Worm (Caenorhabditis elegans): Measurements from ENCODE around the gene T03E6.8.

Gene T03E6.8

DNA sequence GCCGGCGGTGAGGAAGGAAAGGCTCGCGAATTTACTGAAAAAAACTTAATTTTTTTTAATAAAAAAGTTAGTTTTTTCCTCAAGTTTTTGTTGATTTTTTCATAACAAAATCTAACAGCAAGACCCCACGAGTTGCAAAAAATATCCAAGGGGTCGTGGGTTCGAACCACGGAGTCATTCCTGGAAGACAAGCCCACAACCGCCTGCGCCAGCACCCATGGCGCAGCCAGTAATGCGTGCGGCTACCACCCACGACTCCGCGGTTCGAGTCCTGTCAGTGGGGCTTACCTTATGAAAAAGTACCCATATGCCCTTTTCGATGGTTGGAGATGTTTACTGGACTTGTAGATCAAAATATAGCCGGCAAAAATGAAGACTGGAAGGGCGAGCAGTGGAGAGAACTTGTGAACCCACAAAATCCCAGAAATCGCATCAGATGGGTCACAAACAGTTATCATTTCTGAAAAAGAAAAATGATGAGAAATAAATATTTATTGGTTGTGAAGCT is 19.8 kb upstream of the T03E6.8 start, which contains the start of gene Y70C5A.2:
Gene Y70C5A.2 (minus strand): TSS at position 458 of the 508 bp plus-strand sequence.
- no peak for TF ChIP-seq W03F9.2 (tag; optimal IDR thresholded peaks at IDR 0.05)
- TF ChIP-seq him-1 (tag; optimal IDR thresholded peaks at IDR 0.05) = no peak
- TF ChIP-seq dao-5 (tag; optimal IDR thresholded peaks at IDR 0.05) = no peak

DNA sequence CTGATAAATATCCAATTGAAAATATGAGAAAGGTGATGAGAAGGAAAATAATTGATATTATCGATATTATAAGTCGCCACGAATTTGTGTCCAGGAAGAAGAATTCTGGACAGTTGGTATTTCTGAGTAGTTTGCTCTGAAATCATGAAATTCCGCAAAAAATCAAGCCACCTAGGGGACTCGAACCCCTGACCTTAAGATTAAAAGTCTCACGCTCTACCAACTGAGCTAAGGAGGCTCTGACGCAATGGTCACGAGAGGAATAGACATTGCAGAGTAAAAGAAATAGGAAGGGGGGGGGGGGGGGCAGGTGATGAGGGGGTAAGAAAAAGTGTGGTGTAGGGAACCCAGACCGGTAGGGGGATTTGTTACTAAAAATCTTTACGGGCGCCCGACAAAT is 18.9 kb upstream of the T03E6.8 start:
- TF ChIP-seq dao-5 (tag; optimal IDR thresholded peaks at IDR 0.05) = no peak
- TF ChIP-seq him-1 (tag; optimal IDR thresholded peaks at IDR 0.05) = no peak
- no peak for TF ChIP-seq W03F9.2 (tag; optimal IDR thresholded peaks at IDR 0.05)

DNA sequence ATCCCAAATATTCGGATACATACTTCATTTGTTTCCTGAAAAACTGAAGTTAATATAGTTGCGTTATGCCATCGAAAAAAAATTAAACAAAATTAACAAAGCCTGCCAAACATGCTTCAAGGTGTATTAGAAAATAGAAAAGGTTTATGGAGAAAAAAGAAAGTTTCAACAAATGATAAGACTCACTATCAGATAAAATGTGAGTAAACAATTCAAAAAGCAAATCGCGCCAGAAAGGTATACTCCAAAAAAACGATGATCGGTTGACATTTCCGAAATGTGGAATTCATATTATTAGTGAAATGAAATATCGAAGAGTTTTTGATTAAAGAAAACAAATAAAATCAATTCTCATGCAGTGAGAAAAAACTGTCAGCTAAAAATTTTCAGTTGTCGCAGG is 17.9 kb upstream of the T03E6.8 start, which contains the start of gene Y70C5A.3:
Gene Y70C5A.3 (minus strand): TSS at position 50 of the 400 bp plus-strand sequence.
- TF ChIP-seq dao-5 (tag; optimal IDR thresholded peaks at IDR 0.05) = no peak
- TF ChIP-seq W03F9.2 (tag; optimal IDR thresholded peaks at IDR 0.05) = no peak
- TF ChIP-seq him-1 (tag; optimal IDR thresholded peaks at IDR 0.05) = no peak

DNA sequence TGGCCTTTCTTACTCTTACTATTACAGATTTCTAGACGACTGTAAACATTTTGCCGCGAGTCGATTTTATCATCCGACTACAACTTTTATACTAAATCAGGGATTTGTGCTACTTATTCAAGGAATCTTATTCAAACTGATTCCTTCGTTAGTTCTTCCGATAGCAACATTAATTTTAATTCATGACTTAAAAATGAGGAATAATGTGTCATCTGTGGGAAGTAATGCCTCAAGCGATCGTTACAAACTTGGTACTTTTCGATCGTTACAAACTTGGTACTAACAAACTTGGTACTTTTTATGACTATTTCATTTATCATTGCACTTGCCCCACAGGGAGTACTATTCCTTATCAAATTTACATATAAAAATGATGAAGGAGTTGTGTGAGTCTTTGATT is 14.5 kb upstream of the T03E6.8 start, which contains the start of gene Y70C5A.4:
Gene Y70C5A.4 (plus strand): TSS at position 301 of the 400 bp plus-strand sequence.
- TF ChIP-seq W03F9.2 (tag; optimal IDR thresholded peaks at IDR 0.05) (no peak), dao-5 (tag; optimal IDR thresholded peaks at IDR 0.05) (no peak), him-1 (tag; optimal IDR thresholded peaks at IDR 0.05) (no peak)

DNA sequence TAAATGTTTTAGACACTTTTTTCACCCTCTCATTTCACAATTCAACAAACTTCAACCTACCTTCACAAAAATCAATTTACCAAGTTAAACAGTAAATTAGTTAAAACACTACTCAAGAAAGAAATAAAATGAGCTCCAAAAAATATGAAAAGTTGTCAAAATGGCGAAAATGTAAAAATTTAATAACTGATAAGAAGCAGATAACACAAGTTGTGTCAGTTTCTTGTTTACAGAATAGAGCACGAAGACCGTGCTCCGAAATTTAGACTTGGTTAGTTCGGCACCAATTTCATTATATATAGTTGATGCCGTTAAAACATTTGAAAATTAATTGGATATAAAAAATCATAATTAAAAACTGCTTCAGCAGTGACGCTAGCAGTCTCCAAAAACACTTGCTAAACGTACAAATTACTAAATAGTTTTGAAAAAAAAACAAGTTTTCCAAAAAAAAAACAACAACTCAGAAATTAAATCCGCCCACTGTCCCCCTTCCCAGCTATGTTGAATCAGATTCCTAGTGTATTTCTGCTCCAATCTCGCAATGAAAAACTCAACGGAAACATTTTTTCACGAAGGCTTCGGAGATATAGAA is 7.9 kb upstream of the T03E6.8 start, which contains the start of gene srw-54:
Gene srw-54 (plus strand): TSS at position 545 of the 595 bp plus-strand sequence.
- TF ChIP-seq dao-5 (tag; optimal IDR thresholded peaks at IDR 0.05) = no peak
- no peak for TF ChIP-seq W03F9.2 (tag; optimal IDR thresholded peaks at IDR 0.05)
- no peak for TF ChIP-seq him-1 (tag; optimal IDR thresholded peaks at IDR 0.05)

DNA sequence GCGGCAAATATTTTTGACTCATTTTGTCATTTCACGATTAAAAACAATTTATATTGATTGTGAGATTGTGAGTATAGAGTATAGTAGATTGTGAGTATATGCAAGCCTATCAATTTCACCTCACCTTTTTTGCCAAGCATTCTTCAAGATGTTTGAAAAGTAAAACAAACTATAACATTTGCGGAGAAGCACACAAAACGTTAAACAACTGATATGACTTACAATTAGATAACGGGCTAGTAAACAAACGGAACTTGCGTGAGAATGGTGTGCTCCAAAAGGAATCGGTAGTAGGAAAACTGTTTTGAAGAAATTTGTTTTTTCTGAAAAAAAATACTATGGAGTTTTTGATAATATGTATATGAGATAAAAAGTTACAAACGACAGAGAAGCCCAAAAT is 7.1 kb upstream of the T03E6.8 start:
- TF ChIP-seq W03F9.2 (tag; optimal IDR thresholded peaks at IDR 0.05) = no peak
- no peak for TF ChIP-seq dao-5 (tag; optimal IDR thresholded peaks at IDR 0.05)
- TF ChIP-seq him-1 (tag; optimal IDR thresholded peaks at IDR 0.05) = no peak

DNA sequence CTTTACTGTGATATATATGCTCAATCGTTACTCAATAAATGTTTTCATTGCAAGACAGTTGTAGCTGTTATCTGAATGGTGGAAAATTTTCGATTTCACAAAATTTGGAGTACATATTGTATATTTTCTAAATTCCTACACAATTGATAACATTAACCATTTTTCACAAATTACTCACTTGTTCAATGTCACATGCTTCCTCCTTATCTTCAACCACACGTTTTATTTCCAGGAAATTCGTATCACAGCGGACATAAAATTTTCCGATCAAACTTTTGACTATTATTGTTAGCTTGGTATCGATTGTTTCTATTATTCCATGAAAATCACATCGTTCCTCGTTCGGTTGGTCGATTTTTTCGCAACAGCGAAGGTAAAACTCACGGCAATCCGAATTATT is 5.5 kb upstream of the T03E6.8 start:
- TF ChIP-seq dao-5 (tag; optimal IDR thresholded peaks at IDR 0.05) (no peak), him-1 (tag; optimal IDR thresholded peaks at IDR 0.05) (no peak), W03F9.2 (tag; optimal IDR thresholded peaks at IDR 0.05) (no peak)

DNA sequence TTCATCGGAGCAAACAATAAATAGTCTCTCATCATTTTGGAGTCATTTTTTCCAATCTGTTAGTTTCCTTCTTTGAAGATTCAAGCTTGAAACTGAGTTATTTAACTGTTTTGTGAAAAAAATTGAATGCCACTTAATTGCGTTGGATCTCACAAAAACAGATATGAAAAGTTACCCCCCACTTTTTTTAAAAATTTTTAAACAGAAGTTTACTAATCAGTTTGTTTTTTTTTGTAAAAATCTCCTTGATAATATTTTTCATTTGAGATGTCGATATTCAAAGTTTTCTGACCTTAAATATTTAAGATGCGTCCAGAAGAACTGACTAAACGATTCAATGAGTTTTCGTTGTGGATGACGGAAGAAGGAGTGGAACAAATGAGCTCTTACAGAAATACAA is 3.3 kb upstream of the T03E6.8 start, which contains the start of gene Y32B12C.1:
Gene Y32B12C.1 (plus strand): TSS at position 301 of the 400 bp plus-strand sequence.
- TF ChIP-seq him-1 (tag; optimal IDR thresholded peaks at IDR 0.05) (no peak), dao-5 (tag; optimal IDR thresholded peaks at IDR 0.05) (no peak), W03F9.2 (tag; optimal IDR thresholded peaks at IDR 0.05) (no peak)

DNA sequence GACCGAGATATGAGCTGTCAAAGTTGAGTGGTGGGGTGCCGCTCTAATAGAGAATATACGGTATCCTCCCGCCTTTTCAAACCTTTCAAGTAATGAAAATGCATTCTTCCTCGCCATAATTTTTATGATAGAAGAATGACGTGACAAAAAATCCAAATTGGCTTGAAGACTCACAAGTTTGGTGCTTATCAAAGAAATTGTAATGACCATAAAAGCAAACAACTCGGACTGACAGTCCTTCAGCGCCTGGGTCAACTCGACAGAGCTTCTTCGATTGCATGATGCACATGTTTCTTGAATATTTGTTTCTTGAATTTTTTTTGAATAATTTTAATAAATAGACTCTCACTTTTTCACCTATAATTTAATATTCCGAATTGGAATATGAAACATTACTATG is 2.5 kb upstream of the T03E6.8 start:
- TF ChIP-seq W03F9.2 (tag; optimal IDR thresholded peaks at IDR 0.05) (no peak), dao-5 (tag; optimal IDR thresholded peaks at IDR 0.05) (no peak), him-1 (tag; optimal IDR thresholded peaks at IDR 0.05) (no peak)

DNA sequence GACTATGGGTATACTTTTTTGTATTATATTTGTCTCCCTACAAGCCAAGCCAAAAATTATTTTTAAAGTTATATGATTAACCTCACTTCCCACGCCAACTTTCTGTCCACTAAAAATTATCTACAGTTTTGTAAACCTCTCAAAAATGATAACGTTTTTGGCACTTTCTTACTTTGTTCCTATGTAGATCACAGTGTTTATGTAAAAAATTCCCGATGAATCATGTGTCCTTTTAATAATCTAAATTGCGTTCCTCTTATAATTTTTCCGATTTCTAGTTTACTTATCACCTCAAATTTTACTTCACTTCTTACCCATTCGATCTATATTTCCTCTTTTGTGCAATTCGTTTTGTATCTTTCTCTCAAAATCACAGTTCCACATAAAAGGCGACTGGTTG is 1.3 kb upstream of the T03E6.8 start:
- TF ChIP-seq him-1 (tag; optimal IDR thresholded peaks at IDR 0.05) (no peak), W03F9.2 (tag; optimal IDR thresholded peaks at IDR 0.05) (no peak), dao-5 (tag; optimal IDR thresholded peaks at IDR 0.05) (no peak)

DNA sequence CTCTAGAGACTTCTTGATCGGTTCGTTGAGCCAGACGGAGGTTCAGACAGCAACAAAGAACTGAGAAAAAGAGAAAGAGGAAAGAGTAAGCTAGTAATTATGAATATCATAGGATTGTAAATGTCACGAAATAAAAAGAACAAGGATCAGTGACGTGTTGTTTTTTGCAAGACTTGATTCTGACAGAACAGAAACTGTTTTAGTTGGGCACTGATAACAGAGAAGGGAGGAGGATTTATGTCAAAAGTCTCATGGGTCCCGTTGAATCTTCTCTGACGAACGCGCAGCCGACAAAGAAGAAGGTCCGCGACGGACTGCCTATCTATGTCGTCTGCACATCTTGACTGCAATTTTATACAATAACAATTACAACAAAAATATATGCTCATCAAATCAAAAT is 2.4 kb downstream of the T03E6.8 start, which contains the start of gene T03E6.9:
Gene T03E6.9 (minus strand): TSS at position 101 of the 400 bp plus-strand sequence.
- TF ChIP-seq dao-5 (tag; optimal IDR thresholded peaks at IDR 0.05) = no peak

DNA sequence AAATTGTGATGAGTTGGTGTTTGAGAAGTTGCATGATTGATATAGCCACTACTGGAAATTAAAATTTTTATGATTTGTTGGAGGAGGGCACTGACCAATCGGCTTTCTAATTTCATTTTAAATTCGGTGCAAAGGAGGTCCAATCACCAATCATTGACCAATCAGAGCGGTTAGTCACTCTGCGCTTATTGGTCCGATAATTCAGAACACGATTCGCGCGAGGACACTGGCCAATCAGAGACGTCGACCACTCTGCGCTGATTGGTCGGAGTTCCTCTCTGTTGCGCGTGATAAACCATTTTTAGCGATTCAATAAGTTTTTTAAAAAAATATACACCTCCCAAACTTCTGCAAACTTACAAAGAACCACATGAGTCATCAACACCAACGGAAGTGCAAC is 3.2 kb downstream of the T03E6.8 start:
- TF ChIP-seq W03F9.2 (tag; optimal IDR thresholded peaks at IDR 0.05) (no peak), dao-5 (tag; optimal IDR thresholded peaks at IDR 0.05) (no peak), him-1 (tag; optimal IDR thresholded peaks at IDR 0.05) (no peak)

DNA sequence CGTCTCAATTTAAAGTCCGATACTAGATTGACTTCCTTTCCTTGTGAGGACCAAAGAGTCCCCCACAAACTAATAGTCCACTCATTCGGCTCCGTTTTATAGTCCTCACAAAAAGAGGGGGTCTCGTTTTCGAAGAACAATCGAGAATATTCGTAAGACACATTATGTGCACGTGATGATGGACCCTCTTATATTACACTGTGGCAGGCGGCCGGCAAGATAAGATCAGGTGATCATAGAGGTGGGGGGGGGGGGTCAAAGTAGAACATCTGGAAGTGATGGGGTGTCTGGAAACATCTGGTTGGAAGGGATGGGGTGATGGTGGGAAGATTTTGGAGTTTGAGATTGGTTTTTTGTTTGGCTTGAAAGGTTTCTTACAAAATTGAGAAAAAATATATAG is 4.6 kb downstream of the T03E6.8 start:
- TF ChIP-seq W03F9.2 (tag; optimal IDR thresholded peaks at IDR 0.05) = no peak
- no peak for TF ChIP-seq dao-5 (tag; optimal IDR thresholded peaks at IDR 0.05)
- TF ChIP-seq him-1 (tag; optimal IDR thresholded peaks at IDR 0.05) = no peak

DNA sequence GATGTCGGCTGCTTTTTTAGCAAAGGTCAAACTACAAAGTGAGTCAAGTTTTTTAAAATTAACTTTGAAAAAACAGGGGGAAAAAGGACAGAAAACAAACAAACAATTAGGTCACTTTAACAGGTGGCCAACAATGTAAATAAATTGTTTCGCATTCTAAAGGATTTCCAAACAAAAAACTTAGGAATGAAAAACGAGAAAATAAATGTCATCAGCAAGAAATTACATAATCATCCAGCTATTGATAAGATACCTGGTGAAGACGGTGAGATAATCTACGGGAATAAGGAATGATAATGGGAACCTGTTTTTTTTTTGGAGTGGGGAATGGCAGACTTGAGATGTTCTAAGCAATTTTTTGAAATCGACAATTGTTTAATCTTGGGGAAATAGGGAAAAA is 6.9 kb downstream of the T03E6.8 start:
- no peak for TF ChIP-seq him-1 (tag; optimal IDR thresholded peaks at IDR 0.05)
- TF ChIP-seq dao-5 (tag; optimal IDR thresholded peaks at IDR 0.05) = no peak
- TF ChIP-seq W03F9.2 (tag; optimal IDR thresholded peaks at IDR 0.05) = no peak
